Worm (Caenorhabditis elegans): ENCODE data around the gene slc-17.1.
A peak's percentile ranks its signal among the peaks of the same experiment; 100 is the strongest.

DNA sequence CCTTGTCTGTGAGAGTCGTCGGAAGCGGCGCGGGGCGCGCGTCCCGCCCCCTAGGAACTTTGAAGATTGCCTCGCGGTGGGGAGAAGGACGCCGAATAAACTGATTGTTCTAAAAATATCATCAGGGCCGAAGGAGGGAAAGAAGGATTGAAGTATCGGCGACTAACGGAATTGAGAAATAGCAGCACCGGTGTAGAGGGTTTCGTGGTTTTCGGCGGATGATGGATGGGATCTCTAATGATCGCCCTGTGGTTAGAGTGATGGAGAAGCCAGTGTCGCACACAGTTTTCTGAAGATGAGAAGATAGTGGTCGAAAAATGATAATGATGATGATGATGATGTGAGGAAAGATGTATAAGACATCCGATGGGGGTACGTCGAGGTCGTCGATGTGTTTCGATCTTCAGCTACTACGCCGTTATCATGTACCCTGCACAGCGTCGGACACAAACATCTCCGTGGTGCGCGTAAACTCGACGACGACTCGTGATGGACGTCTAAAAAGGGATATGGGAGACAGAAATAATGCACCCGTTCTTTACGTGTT is 43.1 kb downstream of the slc-17.1 start, which contains the start of gene osm-11:
- no peak for TF ChIP-seq klf-2 (GFP tag; conservative IDR thresholded peaks at IDR 0.05)
- TF ChIP-seq ztf-23 (GFP tag; IDR thresholded peaks at IDR 0.05): no peak
- TF ChIP-seq cog-1 (tag; optimal IDR thresholded peaks at IDR 0.05): no peak
- TF ChIP-seq ztf-29 (GFP tag; IDR thresholded peaks at IDR 0.05): no peak
- no peak for TF ChIP-seq flt-1 (GFP tag; IDR thresholded peaks at IDR 0.05)
- 0 out of 2 replicates have a peak, but pooled peaks have one; percentile 26 for TF ChIP-seq tab-1 (GFP tag; IDR thresholded peaks at IDR 0.05)

Measured in whole organism, midembryonic.